Worm (Caenorhabditis elegans): ENCODE measurements around the gene msp-55.

DNA sequence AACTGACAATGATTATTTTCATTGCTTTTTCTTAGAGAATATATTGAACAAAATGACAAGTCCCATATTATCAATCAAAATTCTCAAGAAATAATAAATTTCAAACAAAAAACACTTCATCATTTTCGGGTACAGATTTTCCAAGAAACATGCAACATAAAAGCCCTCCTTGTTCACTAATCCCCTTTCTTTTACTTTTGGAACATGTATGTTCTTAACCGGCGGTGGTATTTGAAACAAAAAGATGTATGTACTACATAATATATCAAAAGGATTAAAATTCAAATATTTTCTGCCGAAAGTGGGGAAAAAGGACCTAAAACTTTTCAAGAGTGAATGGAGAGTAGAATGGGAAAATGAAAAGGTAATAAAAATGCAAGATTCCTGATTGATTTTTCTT is 1.5 kb downstream of the msp-55 start:
- TF ChIP-seq unc-62 (GFP tag; optimal IDR thresholded peaks at IDR 0.05) (no peak), aptf-2 (GFP tag; conservative IDR thresholded peaks at IDR 0.05) (no peak), nhr-179 (tag; optimal IDR thresholded peaks at IDR 0.05) (no peak), madf-8 (GFP tag; conservative IDR thresholded peaks at IDR 0.05) (no peak), aptf-3 (GFP tag; IDR thresholded peaks at IDR 0.05) (no peak), ets-4 (GFP tag; optimal IDR thresholded peaks at IDR 0.05) (no peak), chd-7 (tag; optimal IDR thresholded peaks at IDR 0.05) (no peak), ccch-3 (GFP tag; optimal IDR thresholded peaks at IDR 0.05) (no peak), nhr-90 (tag; optimal IDR thresholded peaks at IDR 0.05) (no peak), nhr-80 (tag; optimal IDR thresholded peaks at IDR 0.05) (no peak), tlf-1 (GFP tag; optimal IDR thresholded peaks at IDR 0.05) (no peak), tbp1 (GFP tag; optimal IDR thresholded peaks at IDR 0.05) (no peak), hmg-20 (GFP tag; IDR thresholded peaks at IDR 0.05) (no peak), sdz-38 (tag; optimal IDR thresholded peaks at IDR 0.05) (no peak)

All from whole organism, young adult.